Fruit fly (Drosophila melanogaster) whole organism, pupa: ENCODE data around the gene Als2.

Experiments
- CG10348 ChIP-seq: fragments of 200-800 bp; sonication (Bioruptor generic); IDR thresholded peaks from 2 replicates; pipeline ENCODE4 v1.3.6; 2022; ENCODE audit warnings: missing biosample characterization, missing genetic modification characterization
- CG12605 ChIP-seq: fragments of 200-800 bp; sonication (Bioruptor generic); IDR thresholded peaks from 2 replicates; pipeline ENCODE4 v1.3.6; 2022; ENCODE audit warnings: missing biosample characterization, missing genetic modification characterization
- CG13204 ChIP-seq: fragments of 200-800 bp; sonication (Bioruptor generic); optimal IDR thresholded peaks from 2 replicates; lab custom pipeline; 2018; ENCODE audit warnings: missing biosample characterization, mild to moderate bottlenecking, missing genetic modification characterization, moderate library complexity
- CG14655 ChIP-seq: fragments of 200-800 bp; sonication (Bioruptor generic); optimal IDR thresholded peaks from 3 replicates; lab custom pipeline; 2017; ENCODE audit warnings: mild to moderate bottlenecking, missing biosample characterization, missing genetic modification reagents, missing genetic modification characterization
- CG15710 ChIP-seq: fragments of 200-800 bp; sonication (Bioruptor generic); optimal IDR thresholded peaks from 2 replicates; lab custom pipeline; 2018; ENCODE audit warnings: missing biosample characterization, mild to moderate bottlenecking, missing genetic modification characterization, moderate library complexity
- CG17806 ChIP-seq: fragments of 200-800 bp; sonication (Bioruptor generic); optimal IDR thresholded peaks from 2 replicates; lab custom pipeline; 2018; ENCODE audit warnings: missing biosample characterization, mild to moderate bottlenecking, missing genetic modification characterization, moderate library complexity
- CG32121 ChIP-seq: fragments of 200-800 bp; sonication (Bioruptor generic); IDR thresholded peaks from 2 replicates; pipeline ENCODE4 v1.3.6; 2022; ENCODE audit warnings: missing biosample characterization, missing genetic modification characterization
- CG34367 ChIP-seq: fragments of 200-800 bp; sonication (Bioruptor generic); optimal IDR thresholded peaks from 2 replicates; lab custom pipeline; 2018; ENCODE audit warnings: missing biosample characterization, mild to moderate bottlenecking, missing genetic modification characterization
- CG4496 ChIP-seq: fragments of 200-800 bp; sonication (Bioruptor generic); IDR thresholded peaks from 3 replicates; pipeline ENCODE4 v1.3.6; 2022; ENCODE audit warnings: missing biosample characterization, missing genetic modification characterization
- CG8159 ChIP-seq: fragments of 200-800 bp; sonication (Bioruptor generic); optimal IDR thresholded peaks from 3 replicates; lab custom pipeline; 2018; ENCODE audit warnings: missing biosample characterization, mild to moderate bottlenecking, missing genetic modification characterization, moderate library complexity
- CG8301 ChIP-seq: fragments of 200-800 bp; sonication (Bioruptor generic); optimal IDR thresholded peaks from 2 replicates; lab custom pipeline; 2018; ENCODE audit warnings: missing biosample characterization, mild to moderate bottlenecking, missing genetic modification characterization
- CG9948 ChIP-seq: fragments of 200-800 bp; sonication (Bioruptor generic); optimal IDR thresholded peaks from 2 replicates; lab custom pipeline; 2018; ENCODE audit warnings: missing biosample characterization, mild to moderate bottlenecking, missing genetic modification characterization, moderate library complexity
- D1 ChIP-seq: fragments of 200-800 bp; sonication (Bioruptor generic); optimal IDR thresholded peaks from 2 replicates; lab custom pipeline; 2018; ENCODE audit warnings: missing biosample characterization, mild to moderate bottlenecking, missing genetic modification characterization, moderate library complexity
- EcR ChIP-seq: fragments of 200-800 bp; sonication (Bioruptor generic); optimal IDR thresholded peaks from 3 replicates; lab custom pipeline; 2019; ENCODE audit warnings: missing biosample characterization, missing genetic modification characterization, mild to moderate bottlenecking, moderate library complexity, missing genetic modification reagents
- Ets98B ChIP-seq: fragments of 200-800 bp; sonication (Bioruptor generic); IDR thresholded peaks from 2 replicates; pipeline ENCODE4 v1.3.6; 2022; ENCODE audit warnings: missing biosample characterization, missing genetic modification characterization
- Pif1A ChIP-seq: fragments of 200-800 bp; sonication (Bioruptor generic); optimal IDR thresholded peaks from 3 replicates; lab custom pipeline; 2016; ENCODE audit warnings: missing biosample characterization, missing genetic modification characterization
- Pif1B ChIP-seq: fragments of 200-800 bp; sonication (Bioruptor generic); optimal IDR thresholded peaks from 3 replicates; lab custom pipeline; 2016; ENCODE audit warnings: missing biosample characterization, missing genetic modification characterization
- Snoo ChIP-seq: fragments of 200-800 bp; sonication (Bioruptor generic); optimal IDR thresholded peaks from 3 replicates; lab custom pipeline; 2017; ENCODE audit warnings: missing biosample characterization, mild to moderate bottlenecking, missing genetic modification characterization, inconsistent platforms
- fd96Ca ChIP-seq: fragments of 200-800 bp; sonication (Bioruptor generic); IDR thresholded peaks from 3 replicates; pipeline ENCODE4 v1.3.6; 2022; ENCODE audit warnings: missing biosample characterization, missing genetic modification characterization
- gl ChIP-seq: fragments of 200-800 bp; sonication (Bioruptor generic); optimal IDR thresholded peaks from 2 replicates; lab custom pipeline; 2018; ENCODE audit warnings: missing biosample characterization, mild to moderate bottlenecking, missing genetic modification characterization
- rn ChIP-seq: fragments of 200-800 bp; sonication (Bioruptor generic); IDR thresholded peaks from 2 replicates; pipeline ENCODE4 v1.3.6; 2022; ENCODE audit warnings: missing biosample characterization, missing genetic modification characterization

The Als2 gene

dm6 chr3L:21667530-21667929, 12.0 kb downstream of the Als2 start:
- TF ChIP-seq CG8159 (no peak), CG9948 (tag; lab: Kevin White, UChicago) (no peak), EcR (GFP tag; lab: Kevin White, UChicago) (no peak), CG13204 (GFP tag; lab: Kevin White, UChicago) (no peak), CG10348 (no peak), CG8301 (tag; lab: Kevin White, UChicago) (no peak), rn (no peak), Ets98B (no peak), Snoo (tag; lab: Kevin White, UChicago) (no peak), CG34367 (tag; lab: Kevin White, UChicago) (no peak), CG15710 (tag; lab: Kevin White, UChicago) (no peak), CG14655 (GFP tag; lab: Kevin White, UChicago) (no peak), fd96Ca (no peak)

- TF ChIP-seq CG8159 (no peak), CG34367 (tag; lab: Kevin White, UChicago) (no peak), Ets98B (no peak)
These were observed 12.7 kb downstream of the Als2 start, which contains the start of gene Cpr78E for dm6 chr3L:21666880-21667279. Gene Cpr78E (minus strand): TSS chr3L:21666980.

- TF ChIP-seq CG32121 (GFP tag; lab: Robert Waterston, UW) = no peak
- peak; percentile 58 for TF ChIP-seq EcR (GFP tag; lab: Kevin White, UChicago)
- peak; percentile 66 for TF ChIP-seq D1
These were observed 26.8 kb downstream of the Als2 start for dm6 chr3L:21652768-21653167.

- TF ChIP-seq CG13204 (GFP tag; lab: Kevin White, UChicago) (no peak), CG15710 (tag; lab: Kevin White, UChicago) (no peak), CG32121 (GFP tag; lab: Robert Waterston, UW) (no peak), Pif1A (no peak), CG17806 (no peak), EcR (GFP tag; lab: Kevin White, UChicago) (no peak), CG10348 (no peak), CG4496 (no peak), Ets98B (no peak), CG14655 (GFP tag; lab: Kevin White, UChicago) (no peak), CG8301 (tag; lab: Kevin White, UChicago) (no peak), gl (tag; lab: Kevin White, UChicago) (no peak), CG9948 (tag; lab: Kevin White, UChicago) (no peak), CG34367 (tag; lab: Kevin White, UChicago) (no peak)
These were observed 27.4 kb downstream of the Als2 start for dm6 chr3L:21652124-21652523.

- peak; percentile 20 for TF ChIP-seq EcR (GFP tag; lab: Kevin White, UChicago)
- TF ChIP-seq CG13204 (GFP tag; lab: Kevin White, UChicago) = peak; percentile 64
- no peak for TF ChIP-seq CG32121 (GFP tag; lab: Robert Waterston, UW)
These were observed 28.1 kb downstream of the Als2 start for dm6 chr3L:21651412-21651811.

dm6 chr3L:21647853-21648252, 31.7 kb downstream of the Als2 start:
- no peak for TF ChIP-seq CG15710 (tag; lab: Kevin White, UChicago)
- no peak for TF ChIP-seq Ets98B
- no peak for TF ChIP-seq D1
- TF ChIP-seq CG13204 (GFP tag; lab: Kevin White, UChicago) = no peak
- no peak for TF ChIP-seq Pif1B (GFP tag; lab: Kevin White, UChicago)
- no peak for TF ChIP-seq Pif1A

- TF ChIP-seq CG9948 (tag; lab: Kevin White, UChicago) (no peak), CG34367 (tag; lab: Kevin White, UChicago) (no peak), CG13204 (GFP tag; lab: Kevin White, UChicago) (no peak), CG12605 (GFP tag; lab: Robert Waterston, UW) (no peak), CG8159 (no peak), CG32121 (GFP tag; lab: Robert Waterston, UW) (no peak)
- TF ChIP-seq, all 21 proteins: peak for 0
These were observed 33.7 kb downstream of the Als2 start for dm6 chr3L:21645878-21646277.

- TF ChIP-seq Ets98B (no peak), gl (tag; lab: Kevin White, UChicago) (no peak)
These were observed 34.9 kb downstream of the Als2 start, which contains the start of gene CG43980 for dm6 chr3L:21644607-21645006. Gene CG43980 (plus strand): TSS chr3L:21644958.

- TF ChIP-seq EcR (GFP tag; lab: Kevin White, UChicago) (peak; percentile 91), CG4496 (peak; percentile 41; the same call in 2 of the 3 replicates), CG13204 (GFP tag; lab: Kevin White, UChicago) (peak; percentile 69), D1 (no peak), gl (tag; lab: Kevin White, UChicago) (no peak)
These were observed 35.4 kb downstream of the Als2 start for dm6 chr3L:21644176-21644575.
